Fruit fly (Drosophila melanogaster): ENCODE results near the gene mei-217.

The mei-217 gene

dm6 chrX:17142940-17143534, at the start of gene mei-217, which contains the start of gene mei-218 (continued):
- peak; percentile 41 for TF ChIP-seq E2f2 (GFP tag; IDR thresholded peaks at IDR 0.05)
- TF ChIP-seq CG2678 (tag; optimal IDR thresholded peaks at IDR 0.05), result no peak
- no peak for TF ChIP-seq lov (optimal IDR thresholded peaks at IDR 0.05)
- TF ChIP-seq lov (GFP tag; IDR thresholded peaks at IDR 0.05), result no peak
- TF ChIP-seq zfh1 (GFP tag; IDR thresholded peaks at IDR 0.05), result no peak
- no peak for TF ChIP-seq sqz (GFP tag; optimal IDR thresholded peaks at IDR 0.05)
- no peak for TF ChIP-seq CG10147 (GFP tag; optimal IDR thresholded peaks at IDR 0.05)
- TF ChIP-seq hkb (optimal IDR thresholded peaks at IDR 0.05), result no peak
- TF ChIP-seq hkb (GFP tag; IDR thresholded peaks at IDR 0.05), result no peak
- no peak for TF ChIP-seq CG3281 (GFP tag; optimal IDR thresholded peaks at IDR 0.05)
- TF ChIP-seq pan (optimal IDR thresholded peaks at IDR 0.05), result no peak
- no peak for TF ChIP-seq pan (GFP tag; optimal IDR thresholded peaks at IDR 0.05 in 1 of 2, IDR thresholded peaks at IDR 0.05 in 1 of 2)
- no peak for TF ChIP-seq caup (GFP tag; optimal IDR thresholded peaks at IDR 0.05; ENCODE audit: severe bottlenecking)
- no peak for TF ChIP-seq CG12299 (tag; optimal IDR thresholded peaks at IDR 0.05)
- TF ChIP-seq CG6791 (GFP tag; IDR thresholded peaks at IDR 0.05; ENCODE audit: partially characterized antibody), result peak; percentile 69; the same call in 2 of the 3 replicates
- TF ChIP-seq org-1 (GFP tag; optimal IDR thresholded peaks at IDR 0.05), result no peak
- no peak for TF ChIP-seq Blimp-1 (GFP tag; optimal IDR thresholded peaks at IDR 0.05)
- no peak for TF ChIP-seq CG16779 (GFP tag; IDR thresholded peaks at IDR 0.05)
- no peak for TF ChIP-seq rib (GFP tag; IDR thresholded peaks at IDR 0.05)
- no peak for TF ChIP-seq Antp (GFP tag; optimal IDR thresholded peaks at IDR 0.05)
- TF ChIP-seq CG6854 (GFP tag; optimal IDR thresholded peaks at IDR 0.05), result no peak
- TF ChIP-seq NC2α (GFP tag; optimal IDR thresholded peaks at IDR 0.05), result no peak
- TF ChIP-seq Asciz (GFP tag; optimal IDR thresholded peaks at IDR 0.05), result no peak
- no peak for TF ChIP-seq CkIIα-i1 (GFP tag; IDR thresholded peaks at IDR 0.05)
- peak; percentile 71 for TF ChIP-seq bigmax (GFP tag; optimal IDR thresholded peaks at IDR 0.05)
- no peak for TF ChIP-seq CG18619 (GFP tag; optimal IDR thresholded peaks at IDR 0.05)
- TF ChIP-seq ems (GFP tag; optimal IDR thresholded peaks at IDR 0.05), result no peak
- TF ChIP-seq CG10209 (GFP tag; optimal IDR thresholded peaks at IDR 0.05), result no peak
- TF ChIP-seq HmgD (GFP tag; optimal IDR thresholded peaks at IDR 0.05), result no peak
- TF ChIP-seq CG9876 (GFP tag; optimal IDR thresholded peaks at IDR 0.05), result no peak
- TF ChIP-seq Hmx (GFP tag; optimal IDR thresholded peaks at IDR 0.05), result no peak
- peak; percentile 37; the same call in 1 of the 3 replicates for TF ChIP-seq jigr1 (GFP tag; IDR thresholded peaks at IDR 0.05)
- TF ChIP-seq CG17385 (GFP tag; optimal IDR thresholded peaks at IDR 0.05), result no peak
- TF ChIP-seq CG18476 (GFP tag; optimal IDR thresholded peaks at IDR 0.05), result no peak
- no peak for TF ChIP-seq kah (GFP tag; optimal IDR thresholded peaks at IDR 0.05)
- TF ChIP-seq danr (GFP tag; IDR thresholded peaks at IDR 0.05), result no peak
- TF ChIP-seq Dad (GFP tag; optimal IDR thresholded peaks at IDR 0.05), result no peak
- TF ChIP-seq CG11723 (GFP tag; optimal IDR thresholded peaks at IDR 0.05), result no peak
- no peak for TF ChIP-seq hth (optimal IDR thresholded peaks at IDR 0.05)
- no peak for TF ChIP-seq so (GFP tag; IDR thresholded peaks at IDR 0.05)
- TF ChIP-seq fd102C (GFP tag; optimal IDR thresholded peaks at IDR 0.05), result no peak
- TF ChIP-seq shn (GFP tag; optimal IDR thresholded peaks at IDR 0.05), result no peak
- TF ChIP-seq CG31441 (GFP tag; IDR thresholded peaks at IDR 0.05), result no peak
- no peak for TF ChIP-seq pum (GFP tag; optimal IDR thresholded peaks at IDR 0.05)
- no peak for TF ChIP-seq vfl (GFP tag; optimal IDR thresholded peaks at IDR 0.05)
- no peak for TF ChIP-seq CHES-1-like (GFP tag; optimal IDR thresholded peaks at IDR 0.05)
- no peak for TF ChIP-seq gt (GFP tag; IDR thresholded peaks at IDR 0.05)
- no peak for TF ChIP-seq en (GFP tag; optimal IDR thresholded peaks at IDR 0.05)
- no peak for TF ChIP-seq Dip3 (GFP tag; optimal IDR thresholded peaks at IDR 0.05)
- no peak for TF ChIP-seq GATAe (GFP tag; conservative IDR thresholded peaks at IDR 0.05)
- TF ChIP-seq schlank (tag; optimal IDR thresholded peaks at IDR 0.05), result no peak
- TF ChIP-seq Oaz (GFP tag; IDR thresholded peaks at IDR 0.05), result no peak
- no peak for TF ChIP-seq CG4282 (GFP tag; optimal IDR thresholded peaks at IDR 0.05)
